Worm (Caenorhabditis elegans): ENCODE data around the gene D1086.9.
A peak's percentile ranks its signal among the peaks of the same experiment; 100 is the strongest.

D1086.9 gene

DNA sequence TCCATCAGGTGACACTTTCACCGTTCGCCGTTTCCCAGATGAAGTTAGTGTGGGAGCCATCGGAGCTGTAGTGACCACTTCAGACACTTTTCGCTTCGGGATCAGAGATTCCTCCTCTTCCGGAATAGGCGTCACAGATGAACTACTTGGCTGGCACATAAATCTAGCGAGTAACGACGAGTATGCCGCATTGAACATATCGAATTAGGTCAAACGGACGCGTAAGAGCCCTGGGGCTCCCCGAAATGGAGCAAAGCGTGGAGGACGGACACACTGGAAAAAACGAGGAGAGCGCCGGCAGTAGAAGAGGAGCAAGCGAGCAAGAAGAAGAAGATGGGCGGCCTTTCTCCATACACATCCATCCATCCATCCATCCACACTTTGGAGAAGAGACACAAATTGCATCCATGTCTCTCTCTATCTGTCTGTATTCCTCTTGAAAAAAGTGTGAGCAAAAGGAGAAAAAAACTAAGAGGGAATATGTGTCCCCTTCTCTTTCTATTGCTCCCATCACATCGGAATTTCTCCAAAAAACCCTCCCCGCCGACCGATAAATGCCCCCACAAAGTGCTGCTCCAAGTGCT is 22.4 kb downstream of the D1086.9 start:
- TF ChIP-seq odd-2 (tag; optimal IDR thresholded peaks at IDR 0.05) (no peak), hlh-6 (tag; optimal IDR thresholded peaks at IDR 0.05) (peak; percentile 9), sox-2 (GFP tag; IDR thresholded peaks at IDR 0.05) (no peak), unc-42 (tag; optimal IDR thresholded peaks at IDR 0.05) (peak; percentile 77), hlh-13 (GFP tag; optimal IDR thresholded peaks at IDR 0.05) (no peak)

DNA sequence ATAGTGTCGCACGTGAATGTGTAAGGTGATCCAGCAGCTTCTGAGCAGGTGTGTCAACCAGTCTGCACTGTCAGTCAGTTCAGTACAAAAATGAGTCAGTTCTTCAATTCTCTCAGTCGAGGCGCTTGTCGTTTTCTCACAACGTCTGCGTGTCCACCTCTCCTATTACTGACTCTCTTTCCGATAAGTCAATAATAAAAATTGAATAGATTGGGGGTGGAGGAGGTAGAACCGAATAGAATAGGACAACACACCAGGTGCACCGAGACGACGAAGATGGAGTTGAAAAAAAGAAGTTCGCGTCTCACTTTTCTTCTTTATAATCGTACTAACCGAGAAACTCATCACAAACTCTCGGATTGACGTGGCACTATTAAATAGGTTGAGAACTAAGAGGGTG is 23.8 kb downstream of the D1086.9 start:
- TF ChIP-seq ceh-14 (tag; optimal IDR thresholded peaks at IDR 0.05) (no peak), ceh-9 (tag; optimal IDR thresholded peaks at IDR 0.05) (no peak), fkh-6 (tag; optimal IDR thresholded peaks at IDR 0.05) (no peak), ttx-3 (tag; optimal IDR thresholded peaks at IDR 0.05) (no peak), nfya-1 (tag; optimal IDR thresholded peaks at IDR 0.05) (no peak), unc-42 (tag; optimal IDR thresholded peaks at IDR 0.05) (peak; percentile 69)

DNA sequence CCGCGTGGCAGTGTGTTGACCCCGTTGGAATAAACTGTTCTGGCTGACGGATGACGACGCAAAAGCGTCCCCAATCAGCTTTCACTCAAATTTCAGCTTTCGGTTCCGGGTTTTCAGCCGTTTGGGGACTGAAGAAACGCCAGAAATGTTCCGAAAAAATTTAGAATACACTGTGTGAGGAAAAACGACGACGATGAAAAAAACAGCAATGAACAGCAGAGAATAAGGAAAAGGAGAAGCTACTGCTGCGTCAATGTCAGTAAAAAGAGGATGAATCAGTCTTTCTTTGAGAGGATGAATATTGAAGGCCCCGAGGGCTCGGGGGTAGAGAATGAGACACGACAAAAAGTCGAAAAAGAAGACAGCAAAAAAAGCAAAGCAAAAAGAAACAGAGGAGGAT is 24.8 kb downstream of the D1086.9 start:
- TF ChIP-seq ceh-2 (tag; optimal IDR thresholded peaks at IDR 0.05) (no peak), ceh-34 (tag; optimal IDR thresholded peaks at IDR 0.05) (no peak), ceh-22 (tag; optimal IDR thresholded peaks at IDR 0.05) (no peak), ttx-3 (tag; optimal IDR thresholded peaks at IDR 0.05) (no peak), ama-1 (optimal IDR thresholded peaks at IDR 0.05) (no peak), hlh-8 (tag; optimal IDR thresholded peaks at IDR 0.05) (no peak), sox-4 (tag; optimal IDR thresholded peaks at IDR 0.05) (no peak), nfya-1 (tag; optimal IDR thresholded peaks at IDR 0.05) (no peak), ceh-18 (tag; optimal IDR thresholded peaks at IDR 0.05) (no peak), ztf-16 (tag; optimal IDR thresholded peaks at IDR 0.05) (no peak), T23F11.4 (GFP tag; optimal IDR thresholded peaks at IDR 0.05) (no peak), K02D7.2 (tag; optimal IDR thresholded peaks at IDR 0.05) (no peak), che-1 (tag; optimal IDR thresholded peaks at IDR 0.05) (no peak)

DNA sequence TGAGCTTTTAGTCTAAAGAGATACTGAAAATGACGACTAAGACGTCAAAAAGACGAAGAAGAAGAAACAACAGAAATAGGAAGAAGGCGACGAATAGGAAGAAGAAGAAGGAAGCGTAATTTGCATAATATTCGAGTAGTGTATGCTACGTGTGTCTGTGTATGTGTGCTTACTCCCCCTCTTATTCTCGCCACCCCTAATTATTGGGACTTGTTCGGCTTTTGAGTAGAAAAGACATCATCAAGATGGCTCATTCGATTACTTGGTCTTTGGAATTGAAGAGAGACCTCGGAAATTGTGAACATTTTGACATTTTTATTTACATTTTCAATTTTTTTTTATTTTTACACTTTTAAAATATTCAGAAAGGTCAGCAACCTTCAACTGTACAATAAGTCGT is 26.2 kb downstream of the D1086.9 start:
- TF ChIP-seq pha-2 (tag; optimal IDR thresholded peaks at IDR 0.05) = no peak
- peak; percentile 11 for TF ChIP-seq ttx-3 (tag; optimal IDR thresholded peaks at IDR 0.05)
- no peak for TF ChIP-seq npax-4 (tag; optimal IDR thresholded peaks at IDR 0.05)
- TF ChIP-seq sox-2 (GFP tag; IDR thresholded peaks at IDR 0.05) = no peak
- TF ChIP-seq pag-3 (tag; optimal IDR thresholded peaks at IDR 0.05; ENCODE audit: borderline replicate concordance) = no peak
- no peak for TF ChIP-seq unc-55 (GFP tag; optimal IDR thresholded peaks at IDR 0.05)
- no peak for TF ChIP-seq ceh-24 (tag; optimal IDR thresholded peaks at IDR 0.05)
- no peak for TF ChIP-seq dve-1 (tag; optimal IDR thresholded peaks at IDR 0.05)
- TF ChIP-seq ceh-45 (GFP tag; IDR thresholded peaks at IDR 0.05) = no peak
- TF ChIP-seq K02D7.2 (tag; optimal IDR thresholded peaks at IDR 0.05) = no peak
- TF ChIP-seq nhr-232 (tag; optimal IDR thresholded peaks at IDR 0.05) = no peak
- TF ChIP-seq ceh-2 (tag; optimal IDR thresholded peaks at IDR 0.05) = no peak
- TF ChIP-seq F13H6.1 (tag; optimal IDR thresholded peaks at IDR 0.05) = no peak
- no peak for TF ChIP-seq ceh-19 (GFP tag; optimal IDR thresholded peaks at IDR 0.05)
- TF ChIP-seq ceh-9 (tag; optimal IDR thresholded peaks at IDR 0.05) = no peak
- no peak for TF ChIP-seq ceh-6 (GFP tag; optimal IDR thresholded peaks at IDR 0.05)
- peak; percentile 72 for TF ChIP-seq unc-42 (tag; optimal IDR thresholded peaks at IDR 0.05)

DNA sequence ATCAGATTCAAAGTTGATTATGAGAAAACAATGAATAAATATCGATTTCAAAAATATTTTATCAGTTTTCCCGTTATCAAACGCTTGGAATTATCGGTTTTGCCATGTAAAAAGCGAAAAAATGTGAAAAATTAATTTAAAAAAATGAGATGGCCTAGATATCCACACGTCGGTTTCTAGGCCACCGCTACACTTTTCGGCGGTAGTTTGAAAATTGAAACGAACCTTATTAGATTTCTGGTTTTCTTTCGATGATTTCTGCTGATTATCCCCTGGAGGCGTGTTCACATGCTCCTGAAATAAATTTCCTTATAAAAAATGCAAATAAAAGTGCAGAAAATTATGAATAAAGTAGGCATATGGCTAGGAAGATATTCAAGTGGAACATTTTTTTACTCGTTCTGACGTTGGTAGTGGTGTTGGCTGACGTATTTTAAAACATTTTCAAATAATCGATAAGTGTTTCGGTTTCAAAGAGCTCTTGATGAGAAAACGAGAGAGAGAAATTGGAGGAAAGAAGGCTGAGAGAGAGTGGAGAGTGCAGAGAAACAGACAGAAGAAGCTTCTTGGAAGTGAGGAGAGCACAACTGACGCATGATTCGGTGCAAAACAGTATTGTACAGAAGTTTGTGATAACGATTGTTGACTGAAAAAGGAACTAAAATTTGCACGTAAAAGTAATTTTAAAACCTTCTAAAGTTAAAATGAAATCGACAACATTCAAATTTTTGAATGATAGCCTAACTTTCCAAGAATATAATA is 29.1 kb downstream of the D1086.9 start:
- TF ChIP-seq eyg-1 (tag; optimal IDR thresholded peaks at IDR 0.05) (no peak), C08G9.2 (tag; optimal IDR thresholded peaks at IDR 0.05) (peak; percentile 16), pha-4 (tag; optimal IDR thresholded peaks at IDR 0.05) (no peak), syd-9 (tag; optimal IDR thresholded peaks at IDR 0.05) (no peak), nhr-232 (tag; optimal IDR thresholded peaks at IDR 0.05) (no peak), zip-5 (tag; optimal IDR thresholded peaks at IDR 0.05) (peak; percentile 2), ttx-3 (tag; optimal IDR thresholded peaks at IDR 0.05) (no peak), C38D4.7 (GFP tag; optimal IDR thresholded peaks at IDR 0.05) (no peak), nfya-1 (tag; optimal IDR thresholded peaks at IDR 0.05) (peak; percentile 4), tbx-2 (tag; optimal IDR thresholded peaks at IDR 0.05) (peak; percentile 10), ceh-48 (tag; optimal IDR thresholded peaks at IDR 0.05) (peak; percentile 38), ref-2 (tag; optimal IDR thresholded peaks at IDR 0.05) (no peak)

All from whole organism, late embryonic.